Worm (Caenorhabditis elegans) whole organism, L3 larva: ENCODE measurements around the gene drl-1.

Experiments
- ZK546.5 ChIP-seq: sonication (generic microtip); optimal IDR thresholded peaks from 2 replicates; lab custom pipeline; 2017; ENCODE audit warnings: missing biosample characterization, missing genetic modification characterization
- ceh-16 ChIP-seq: sonication (generic microtip); optimal IDR thresholded peaks from 2 replicates; lab custom pipeline; 2017; ENCODE audit warnings: missing biosample characterization, missing genetic modification characterization
- ceh-28 ChIP-seq: fragments of 150-350 bp; optimal IDR thresholded peaks from 2 replicates; lab custom pipeline; 2014; ENCODE audit warnings: missing biosample characterization, missing genetic modification reagents, missing genetic modification characterization
- fkh-10 ChIP-seq: sonication (generic microtip); optimal IDR thresholded peaks from 2 replicates; lab custom pipeline; 2017; ENCODE audit warnings: missing biosample characterization, missing genetic modification reagents, missing genetic modification characterization
- nhr-11 ChIP-seq: fragments of 150-350 bp; optimal IDR thresholded peaks from 2 replicates; lab custom pipeline; 2014; ENCODE audit warnings: missing biosample characterization, missing genetic modification characterization
- nhr-237 ChIP-seq: fragments of 150-350 bp; optimal IDR thresholded peaks from 2 replicates; lab custom pipeline; 2014; ENCODE audit warnings: missing biosample characterization, missing genetic modification characterization
- pqm-1 ChIP-seq: fragments of 150-350 bp; optimal IDR thresholded peaks from 2 replicates; lab custom pipeline; 2017; ENCODE audit warnings: missing biosample characterization, missing genetic modification characterization, inconsistent platforms
- skn-1 ChIP-seq: fragments of 150-350 bp; optimal IDR thresholded peaks from 2 replicates; lab custom pipeline; 2014; ENCODE audit warnings: missing biosample characterization, missing genetic modification characterization
- snpc-4 ChIP-seq: fragments of 150-350 bp; optimal IDR thresholded peaks from 2 replicates; lab custom pipeline; 2014; ENCODE audit warnings: missing biosample characterization, missing genetic modification characterization
- ztf-11 ChIP-seq: fragments of 150-350 bp; optimal IDR thresholded peaks from 2 replicates; lab custom pipeline; 2014; ENCODE audit warnings: missing biosample characterization, missing genetic modification characterization

DNA sequence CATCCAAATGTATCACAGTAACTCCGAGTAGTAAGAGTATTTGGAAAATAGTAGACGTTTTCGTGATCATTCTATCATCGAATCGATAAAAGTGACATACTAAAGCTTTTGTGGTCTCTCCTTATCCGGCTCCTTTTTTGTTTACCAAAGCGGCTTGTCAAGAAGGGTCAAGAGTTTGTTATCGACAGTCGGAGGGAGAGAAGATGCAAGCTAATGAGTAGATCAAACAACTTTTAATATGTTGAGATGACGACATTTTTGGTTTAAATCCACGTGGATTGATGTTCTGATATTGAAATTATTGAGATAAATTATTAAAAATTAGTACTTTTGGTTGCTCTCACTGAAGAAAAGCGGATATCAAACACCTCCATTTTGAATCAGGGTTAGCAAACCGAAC lies 33.5 kb upstream of the drl-1 start, which contains the start of gene T21D12.7:
- no peak for TF ChIP-seq ceh-16
- TF ChIP-seq nhr-11, result no peak
- no peak for TF ChIP-seq ceh-28 (tag; lab: Kevin White, UChicago)
- TF ChIP-seq skn-1 (tag; lab: Kevin White, UChicago), result no peak
- TF ChIP-seq nhr-237 (tag; lab: Kevin White, UChicago), result no peak
- no peak for TF ChIP-seq fkh-10 (GFP tag; lab: Kevin White, UChicago)
- TF ChIP-seq ztf-11 (tag; lab: Kevin White, UChicago), result no peak
- TF ChIP-seq ZK546.5 (tag; lab: Kevin White, UChicago), result no peak
- TF ChIP-seq pqm-1, result no peak
- no peak for TF ChIP-seq snpc-4
